Worm (Caenorhabditis elegans) whole organism, L2 larva: ENCODE results near the gene R10D12.13.

Experiments
- F13H6.1 ChIP-seq: sonication (generic microtip); optimal IDR thresholded peaks from 2 replicates; lab custom pipeline; 2016; ENCODE audit warnings: missing genetic modification characterization, missing compliant biosample characterization
- R02D3.7 ChIP-seq: fragments of 150-350 bp; optimal IDR thresholded peaks from 2 replicates; lab custom pipeline; 2014; ENCODE audit warnings: missing biosample characterization, missing genetic modification characterization
- blmp-1 ChIP-seq: sonication (generic microtip); optimal IDR thresholded peaks from 2 replicates; lab custom pipeline; 2017; ENCODE audit warnings: missing genetic modification characterization, mild to moderate bottlenecking, missing compliant biosample characterization, antibody characterized with exemption, moderate library complexity; ENCODE audit not compliant: insufficient read depth
- crh-2 ChIP-seq: sonication (generic microtip); optimal IDR thresholded peaks from 2 replicates; lab custom pipeline; 2017; ENCODE audit warnings: missing biosample characterization, missing genetic modification characterization
- lin-13 ChIP-seq: fragments of 150-350 bp; optimal IDR thresholded peaks from 2 replicates; lab custom pipeline; 2014; ENCODE audit warnings: missing biosample characterization, missing genetic modification reagents, missing genetic modification characterization
- lin-39 ChIP-seq: fragments of 150-350 bp; optimal IDR thresholded peaks from 2 replicates; lab custom pipeline; 2014; ENCODE audit warnings: missing biosample characterization, missing genetic modification reagents, missing genetic modification characterization
- mdl-1 ChIP-seq, 2 experiments: fragments of 150-350 bp in 1 of 2; sonication (generic microtip) in 1 of 2; optimal IDR thresholded peaks; 2 replicates each; lab custom pipeline; 2017; ENCODE audit warnings: missing biosample characterization in 2 of 2, missing genetic modification characterization in 2 of 2
- nhr-12 ChIP-seq: fragments of 150-350 bp; optimal IDR thresholded peaks from 2 replicates; lab custom pipeline; 2014; ENCODE audit warnings: missing biosample characterization, missing genetic modification characterization
- nhr-23 ChIP-seq: fragments of 150-350 bp; optimal IDR thresholded peaks from 2 replicates; lab custom pipeline; 2014; ENCODE audit warnings: missing biosample characterization, missing genetic modification reagents, missing genetic modification characterization
- nhr-77 ChIP-seq: fragments of 150-350 bp; optimal IDR thresholded peaks from 2 replicates; lab custom pipeline; 2014; ENCODE audit warnings: missing biosample characterization, missing genetic modification characterization
- skn-1 ChIP-seq: sonication (generic microtip); optimal IDR thresholded peaks from 2 replicates; lab custom pipeline; 2017; ENCODE audit warnings: missing biosample characterization, missing genetic modification characterization
- snpc-4 ChIP-seq: fragments of 150-350 bp; optimal IDR thresholded peaks from 2 replicates; lab custom pipeline; 2014; ENCODE audit warnings: missing biosample characterization, missing genetic modification characterization
- unc-62 ChIP-seq: fragments of 150-350 bp; optimal IDR thresholded peaks from 2 replicates; lab custom pipeline; 2014; ENCODE audit warnings: missing biosample characterization, missing genetic modification reagents, missing genetic modification characterization
- ztf-1 ChIP-seq: fragments of 200-800 bp; sonication (Bioruptor generic); conservative IDR thresholded peaks from 2 replicates; pipeline ENCODE4 v1.3.6; 2022; ENCODE audit warnings: missing genetic modification characterization, missing compliant biosample characterization

DNA sequence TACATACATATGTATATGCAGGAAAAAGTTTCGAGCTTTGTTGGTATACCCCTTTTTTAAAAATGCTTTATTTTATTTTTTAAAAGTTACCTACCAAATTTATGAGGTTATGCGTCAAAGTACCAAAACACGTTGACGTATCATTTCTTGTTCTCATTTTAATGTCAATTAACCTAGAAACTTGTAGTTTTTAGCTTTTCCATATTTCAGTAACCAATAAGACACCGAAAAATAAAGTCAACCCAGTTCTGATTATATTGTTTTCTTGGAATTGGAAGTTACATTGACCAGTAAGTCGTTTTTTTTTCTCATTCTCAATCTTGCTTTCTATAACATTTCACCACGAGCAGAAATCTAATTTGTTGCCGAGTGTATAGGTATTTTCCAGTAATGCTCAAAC, 25.4 kb upstream of the R10D12.13 start, which contains the start of gene srw-145:
- TF ChIP-seq snpc-4 (tag; lab: Kevin White, UChicago): no peak
- no peak for TF ChIP-seq blmp-1 (tag; lab: Kevin White, UChicago)
- no peak for TF ChIP-seq skn-1
- TF ChIP-seq mdl-1 (tag; optimal IDR thresholded peaks at IDR 0.05; lab: Kevin White, UChicago): no peak
- TF ChIP-seq lin-13 (GFP tag; lab: Kevin White, UChicago): no peak
- no peak for TF ChIP-seq crh-2 (tag; lab: Kevin White, UChicago)
- TF ChIP-seq nhr-12 (tag; lab: Kevin White, UChicago): peak; percentile 3
- TF ChIP-seq R02D3.7 (tag; lab: Kevin White, UChicago): no peak
- TF ChIP-seq nhr-23 (tag; lab: Kevin White, UChicago): no peak
- TF ChIP-seq unc-62: no peak
- TF ChIP-seq lin-39 (tag; lab: Kevin White, UChicago): no peak
- TF ChIP-seq nhr-77 (tag; lab: Kevin White, UChicago): no peak
- no peak for TF ChIP-seq ztf-1
- no peak for TF ChIP-seq F13H6.1 (tag; lab: Kevin White, UChicago)
